Fruit fly (Drosophila melanogaster) whole organism, prepupa: ENCODE data around the gene Kua.

ENCODE experiments used
- CG10669 ChIP-seq: fragments of 200-800 bp; sonication (Bioruptor generic); optimal IDR thresholded peaks from 3 replicates; lab custom pipeline; 2018; ENCODE audit warnings: missing biosample characterization, mild to moderate bottlenecking, missing genetic modification characterization, moderate library complexity
- CG11294 ChIP-seq: fragments of 200-800 bp; sonication (Bioruptor generic); IDR thresholded peaks from 2 replicates; pipeline ENCODE4 v1.3.6; 2022; ENCODE audit warnings: missing biosample characterization, missing genetic modification characterization
- CG15336 ChIP-seq: fragments of 200-800 bp; sonication (Bioruptor generic); IDR thresholded peaks from 2 replicates; pipeline ENCODE4 v1.3.6; 2022; ENCODE audit warnings: missing biosample characterization, missing genetic modification characterization
- CG16779 ChIP-seq: fragments of 200-800 bp; sonication (Bioruptor generic); optimal IDR thresholded peaks from 3 replicates; lab custom pipeline; 2017; ENCODE audit warnings: missing biosample characterization, mild to moderate bottlenecking, missing genetic modification characterization
- CG3032 ChIP-seq: fragments of 200-800 bp; optimal IDR thresholded peaks from 2 replicates; lab custom pipeline; 2019; ENCODE audit warnings: missing biosample characterization, mild to moderate bottlenecking, missing genetic modification characterization, moderate library complexity
- CG31627 ChIP-seq: fragments of 200-800 bp; sonication (Bioruptor generic); optimal IDR thresholded peaks from 3 replicates; lab custom pipeline; 2016; ENCODE audit warnings: missing biosample characterization, missing genetic modification characterization
- CG32006 ChIP-seq: fragments of 200-800 bp; sonication (Bioruptor generic); optimal IDR thresholded peaks from 3 replicates; lab custom pipeline; 2017; ENCODE audit warnings: missing biosample characterization, mild to moderate bottlenecking, missing genetic modification characterization
- CG3919 ChIP-seq: fragments of 200-800 bp; sonication (Bioruptor generic); optimal IDR thresholded peaks from 3 replicates; lab custom pipeline; 2016; ENCODE audit warnings: missing biosample characterization, missing genetic modification characterization
- CG6276 ChIP-seq: fragments of 200-800 bp; sonication (Bioruptor generic); optimal IDR thresholded peaks from 2 replicates; lab custom pipeline; 2017; ENCODE audit warnings: missing biosample characterization, mild to moderate bottlenecking, missing genetic modification characterization
- CG6808 ChIP-seq: fragments of 200-800 bp; sonication (Bioruptor generic); optimal IDR thresholded peaks from 3 replicates; lab custom pipeline; 2017; ENCODE audit warnings: missing biosample characterization, missing genetic modification characterization, mild to moderate bottlenecking, moderate library complexity, missing genetic modification reagents
- CG6854 ChIP-seq: fragments of 200-800 bp; sonication (Bioruptor generic); optimal IDR thresholded peaks from 2 replicates; lab custom pipeline; 2017; ENCODE audit warnings: missing biosample characterization, mild to moderate bottlenecking, missing genetic modification characterization
- CG7368 ChIP-seq: fragments of 200-800 bp; sonication (Bioruptor generic); optimal IDR thresholded peaks from 3 replicates; lab custom pipeline; 2016; ENCODE audit warnings: missing biosample characterization, missing genetic modification characterization
- CG8119 ChIP-seq: fragments of 200-800 bp; sonication (Bioruptor generic); IDR thresholded peaks from 3 replicates; pipeline ENCODE4 v1.3.6; 2022; ENCODE audit warnings: missing biosample characterization, missing genetic modification characterization
- CG8319 ChIP-seq: fragments of 200-800 bp; sonication (Bioruptor generic); optimal IDR thresholded peaks from 3 replicates; lab custom pipeline; 2016; ENCODE audit warnings: missing biosample characterization, missing genetic modification characterization
- CG8632 ChIP-seq: fragments of 200-800 bp; sonication (Bioruptor generic); optimal IDR thresholded peaks from 3 replicates; lab custom pipeline; 2016; ENCODE audit warnings: missing biosample characterization, missing genetic modification characterization
- CG9139 ChIP-seq: fragments of 200-800 bp; sonication (Bioruptor generic); optimal IDR thresholded peaks from 3 replicates; lab custom pipeline; 2017; ENCODE audit warnings: missing biosample characterization, mild to moderate bottlenecking, missing genetic modification characterization
- Eip78C ChIP-seq: fragments of 200-800 bp; sonication (Bioruptor generic); peaks from one replicate; lab custom pipeline; 2016; ENCODE audit warnings: missing biosample characterization, missing genetic modification characterization
- Eip93F ChIP-seq: fragments of 200-800 bp; sonication (Bioruptor generic); optimal IDR thresholded peaks from 2 replicates; lab custom pipeline; 2016; ENCODE audit warnings: missing biosample characterization, mild to moderate bottlenecking, missing genetic modification characterization
- Ets21C ChIP-seq: fragments of 200-800 bp; sonication (Bioruptor generic); optimal IDR thresholded peaks from 3 replicates; lab custom pipeline; 2016; ENCODE audit warnings: missing biosample characterization, missing genetic modification characterization
- Ets96B ChIP-seq: fragments of 200-800 bp; optimal IDR thresholded peaks from 2 replicates; lab custom pipeline; 2019; ENCODE audit warnings: missing biosample characterization, mild to moderate bottlenecking, missing genetic modification characterization, moderate library complexity
- Hr38 ChIP-seq: sonication (Bioruptor generic); optimal IDR thresholded peaks from 2 replicates; lab custom pipeline; 2016; ENCODE audit warnings: missing biosample characterization, missing genetic modification characterization
- Hr39 ChIP-seq: fragments of 200-800 bp; sonication (Bioruptor generic); optimal IDR thresholded peaks from 2 replicates; lab custom pipeline; 2016; ENCODE audit warnings: missing biosample characterization, missing genetic modification characterization
- Lpt ChIP-seq: fragments of 200-800 bp; sonication (Bioruptor generic); optimal IDR thresholded peaks from 3 replicates; lab custom pipeline; 2016; ENCODE audit warnings: missing biosample characterization, missing genetic modification characterization
- OdsH ChIP-seq: fragments of 200-800 bp; sonication (Bioruptor generic); optimal IDR thresholded peaks from 3 replicates; lab custom pipeline; 2016; ENCODE audit warnings: missing biosample characterization, missing genetic modification characterization
- Smox ChIP-seq: fragments of 200-800 bp; sonication (Bioruptor generic); optimal IDR thresholded peaks from 3 replicates; lab custom pipeline; 2016; ENCODE audit warnings: missing biosample characterization, missing genetic modification characterization
- Sox102F ChIP-seq: fragments of 200-800 bp; sonication (Bioruptor generic); optimal IDR thresholded peaks from 2 replicates; lab custom pipeline; 2016; ENCODE audit warnings: missing biosample characterization, mild to moderate bottlenecking, missing genetic modification characterization
- Sox14 ChIP-seq: fragments of 200-800 bp; sonication (Bioruptor generic); optimal IDR thresholded peaks from 3 replicates; lab custom pipeline; 2016; ENCODE audit warnings: missing biosample characterization, missing genetic modification characterization
- Sox15 ChIP-seq: fragments of 200-800 bp; sonication (Bioruptor generic); optimal IDR thresholded peaks from 3 replicates; lab custom pipeline; 2016; ENCODE audit warnings: missing biosample characterization, missing genetic modification characterization
- achi ChIP-seq: fragments of 200-800 bp; sonication (Bioruptor generic); optimal IDR thresholded peaks from 3 replicates; lab custom pipeline; 2016; ENCODE audit warnings: missing biosample characterization, missing genetic modification characterization
- acj6 ChIP-seq: fragments of 200-800 bp; sonication (Bioruptor generic); optimal IDR thresholded peaks from 3 replicates; lab custom pipeline; 2016; ENCODE audit warnings: missing biosample characterization, missing genetic modification characterization
- fd59A ChIP-seq: fragments of 200-800 bp; sonication (Bioruptor generic); optimal IDR thresholded peaks from 2 replicates; lab custom pipeline; 2017; ENCODE audit warnings: missing biosample characterization, mild to moderate bottlenecking, missing genetic modification characterization, missing genetic modification reagents
- fd85E ChIP-seq: fragments of 200-800 bp; sonication (Bioruptor generic); optimal IDR thresholded peaks from 3 replicates; lab custom pipeline; 2016; ENCODE audit warnings: missing biosample characterization, missing genetic modification characterization
- fkh ChIP-seq: fragments of 200-800 bp; sonication (Bioruptor generic); optimal IDR thresholded peaks from 3 replicates; lab custom pipeline; 2017; ENCODE audit warnings: missing biosample characterization, mild to moderate bottlenecking, missing genetic modification characterization, moderate library complexity
- lz ChIP-seq: fragments of 200-800 bp; sonication (Bioruptor generic); optimal IDR thresholded peaks from 3 replicates; lab custom pipeline; 2016; ENCODE audit warnings: missing biosample characterization, missing genetic modification characterization
- net ChIP-seq: fragments of 200-800 bp; sonication (Bioruptor generic); optimal IDR thresholded peaks from 3 replicates; lab custom pipeline; 2016; ENCODE audit warnings: missing biosample characterization, missing genetic modification characterization
- pdm3 ChIP-seq: fragments of 200-800 bp; sonication (Bioruptor generic); optimal IDR thresholded peaks from 3 replicates; lab custom pipeline; 2016; ENCODE audit warnings: missing biosample characterization, missing genetic modification characterization
- salr ChIP-seq, 2 experiments: fragments of 200-800 bp; sonication (Bioruptor generic); optimal IDR thresholded peaks; 3 replicates each; lab custom pipeline; 2016 to 2018; ENCODE audit warnings: missing biosample characterization in 2 of 2, missing genetic modification characterization in 2 of 2, mild to moderate bottlenecking in 1 of 2
- spab ChIP-seq: fragments of 200-800 bp; sonication (Bioruptor generic); optimal IDR thresholded peaks from 2 replicates; lab custom pipeline; 2017; ENCODE audit warnings: missing biosample characterization, mild to moderate bottlenecking, missing genetic modification characterization, missing genetic modification reagents
- ss ChIP-seq, 2 experiments: fragments of 200-800 bp; sonication (Bioruptor generic); optimal IDR thresholded peaks; 2 replicates in 1 of 2; 3 replicates in 1 of 2; lab custom pipeline; 2017 to 2018; ENCODE audit warnings: mild to moderate bottlenecking in 2 of 2, missing biosample characterization in 2 of 2, missing genetic modification characterization in 2 of 2, moderate library complexity in 1 of 2
- svp ChIP-seq: fragments of 200-800 bp; sonication (Bioruptor generic); peaks from one replicate; lab custom pipeline; 2016; ENCODE audit warnings: missing biosample characterization, missing genetic modification characterization
- topi ChIP-seq: fragments of 200-800 bp; sonication (Bioruptor generic); optimal IDR thresholded peaks from 3 replicates; lab custom pipeline; 2016; ENCODE audit warnings: missing biosample characterization, missing genetic modification characterization
- vri ChIP-seq: fragments of 200-800 bp; sonication (Bioruptor generic); optimal IDR thresholded peaks from 3 replicates; lab custom pipeline; 2016; ENCODE audit warnings: missing biosample characterization, mild to moderate bottlenecking, missing genetic modification characterization

Kua gene

DNA sequence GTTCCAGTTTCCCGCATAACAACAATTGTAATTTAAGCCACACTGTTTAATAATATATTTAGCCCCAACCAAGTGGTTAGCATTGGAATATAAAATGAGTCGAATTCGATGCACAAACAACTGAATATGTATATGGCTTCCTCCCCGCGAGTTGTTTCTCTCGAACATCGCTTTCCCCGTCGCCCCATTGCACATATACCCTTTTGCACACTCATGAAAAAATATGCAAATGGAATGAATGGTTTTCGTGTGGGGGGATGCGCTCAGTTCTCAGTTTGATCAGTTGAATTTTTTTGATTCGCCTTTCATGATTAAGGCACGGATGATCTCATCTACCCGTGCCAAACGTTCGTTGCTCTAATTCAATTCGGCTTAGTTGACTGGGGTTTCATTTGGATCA is 16.6 kb upstream of the Kua start:
- TF ChIP-seq Eip93F (GFP tag; lab: Kevin White, UChicago) (no peak), svp (peak; percentile 7), Eip78C (GFP tag; lab: Kevin White, UChicago) (peak; percentile 39), CG32006 (no peak)

DNA sequence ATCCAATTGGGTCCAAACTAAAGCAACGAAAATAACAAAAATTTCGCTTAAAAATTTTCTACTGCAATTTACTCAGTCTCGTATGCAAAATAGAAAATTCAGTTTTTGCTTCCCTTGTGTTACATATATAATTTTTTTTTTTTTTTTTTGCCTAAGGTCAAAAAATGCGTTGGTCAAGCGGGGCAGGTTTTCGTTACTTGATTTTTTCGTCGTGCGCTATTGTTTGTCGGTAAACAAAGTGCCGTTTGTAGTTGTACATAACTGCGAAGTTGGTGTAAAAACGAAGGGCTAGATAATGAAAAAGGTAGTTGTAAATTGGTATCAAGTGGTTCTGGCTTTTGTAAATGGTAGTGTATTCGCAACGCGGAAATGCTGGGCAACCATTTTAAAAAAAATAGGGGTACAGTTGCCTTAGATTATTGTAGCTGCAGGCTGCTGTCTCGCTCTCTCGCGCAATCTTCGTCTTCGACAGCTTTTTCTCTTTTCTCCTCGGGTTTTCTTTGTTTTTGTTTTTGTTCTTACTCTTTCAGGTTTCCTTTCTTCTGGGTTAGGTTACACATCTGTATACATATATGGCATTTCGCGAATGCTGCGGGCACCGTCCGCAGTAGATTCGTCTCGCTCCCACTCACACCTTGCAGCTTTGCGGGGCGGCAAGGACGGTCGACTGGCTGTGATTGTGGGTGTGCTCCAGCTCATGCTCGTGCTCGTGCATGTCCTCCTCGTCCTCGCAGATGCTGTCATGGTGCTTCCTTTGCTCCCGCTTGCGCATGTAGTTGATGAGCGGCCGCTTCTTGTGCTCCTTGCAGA is 15.0 kb upstream of the Kua start:
- peak; percentile 63 for TF ChIP-seq Eip78C (GFP tag; lab: Kevin White, UChicago)
- no peak for TF ChIP-seq lz (GFP tag; lab: Kevin White, UChicago)
- no peak for TF ChIP-seq CG11294
- TF ChIP-seq net (GFP tag; lab: Kevin White, UChicago) = no peak
- no peak for TF ChIP-seq CG3919 (GFP tag; lab: Kevin White, UChicago)
- peak; percentile 1 for TF ChIP-seq pdm3 (GFP tag; lab: Kevin White, UChicago)
- no peak for TF ChIP-seq Sox102F (GFP tag; lab: Kevin White, UChicago)
- TF ChIP-seq fkh (GFP tag; lab: Kevin White, UChicago) = peak; percentile 32
- TF ChIP-seq CG15336 (GFP tag; lab: Robert Waterston, UW) = 0 out of 2 replicates have a peak, but pooled peaks have one; percentile 20
- no peak for TF ChIP-seq Lpt
- peak; percentile 12 for TF ChIP-seq svp
- peak; percentile 25 for TF ChIP-seq Sox14 (GFP tag; lab: Kevin White, UChicago)
- TF ChIP-seq CG6276 (GFP tag; lab: Kevin White, UChicago) = no peak
- TF ChIP-seq Sox15 (GFP tag; lab: Kevin White, UChicago) = no peak
- no peak for TF ChIP-seq topi (GFP tag; lab: Kevin White, UChicago)
- TF ChIP-seq CG6808 = peak; percentile 9

DNA sequence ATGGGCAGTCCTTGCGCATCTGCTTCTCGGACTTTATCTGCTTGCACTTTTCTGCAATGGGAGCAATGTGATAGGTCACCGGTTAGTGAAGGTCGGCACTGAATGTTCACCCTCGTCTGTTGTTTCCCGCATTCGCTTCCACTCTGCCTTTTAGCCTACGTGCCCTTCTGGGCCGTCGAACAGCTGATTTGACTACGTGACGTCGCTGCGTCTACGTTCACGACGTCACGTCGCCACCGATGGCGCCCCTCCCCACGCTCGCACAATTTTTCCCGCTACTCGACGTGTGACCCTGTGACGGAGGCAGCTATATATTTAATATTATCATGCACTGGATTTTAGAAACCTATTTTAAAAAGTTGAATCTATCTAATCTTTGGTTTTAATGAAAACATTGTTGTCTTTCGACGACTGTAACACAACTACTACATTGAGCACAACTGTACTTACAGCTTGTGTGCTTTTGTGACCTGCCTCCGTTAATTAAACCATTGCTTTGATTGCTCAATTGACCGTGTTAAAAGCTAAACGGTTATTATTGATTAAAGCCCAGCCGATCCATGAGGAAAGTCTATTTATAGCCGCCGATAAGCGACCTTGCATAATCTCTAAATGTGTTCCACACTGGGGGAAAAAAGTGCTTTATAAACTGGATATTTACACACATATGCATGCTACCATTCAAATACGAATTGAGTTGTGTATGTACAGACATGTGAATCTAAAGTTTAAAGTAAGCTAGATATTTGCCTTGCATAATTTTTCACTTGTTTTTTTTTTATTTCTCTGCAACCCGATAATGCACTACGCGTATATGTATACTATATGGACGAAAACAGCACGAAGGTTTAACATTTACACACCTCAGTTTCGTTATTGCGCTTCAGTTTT is 14.2 kb upstream of the Kua start:
- TF ChIP-seq CG8119 (GFP tag; lab: Robert Waterston, UW) (peak; percentile 46), fd85E (GFP tag; lab: Kevin White, UChicago) (peak; percentile 35), Sox15 (GFP tag; lab: Kevin White, UChicago) (peak; percentile 28), CG11294 (no peak), CG8632 (GFP tag; lab: Kevin White, UChicago) (peak; percentile 42), CG6854 (no peak), Eip93F (GFP tag; lab: Kevin White, UChicago) (no peak), CG10669 (peak; percentile 37), topi (GFP tag; lab: Kevin White, UChicago) (peak; percentile 30), spab (GFP tag; lab: Kevin White, UChicago) (peak; percentile 7), ss (GFP tag; optimal IDR thresholded peaks at IDR 0.05; lab: Kevin White, UChicago) (no peak), pdm3 (GFP tag; lab: Kevin White, UChicago) (peak; percentile 54), CG8319 (GFP tag; lab: Kevin White, UChicago) (peak; percentile 17), CG9139 (GFP tag; lab: Kevin White, UChicago) (no peak), CG6808 (peak; percentile 12), fkh (GFP tag; lab: Kevin White, UChicago) (peak; percentile 24), OdsH (GFP tag; lab: Kevin White, UChicago) (peak; percentile 54), lz (GFP tag; lab: Kevin White, UChicago) (peak; percentile 42), CG6276 (GFP tag; lab: Kevin White, UChicago) (no peak), Eip78C (GFP tag; lab: Kevin White, UChicago) (peak; percentile 77), CG3919 (GFP tag; lab: Kevin White, UChicago) (no peak), CG32006 (peak; percentile 49), vri (GFP tag; lab: Kevin White, UChicago) (peak; percentile 89), salr (GFP tag; optimal IDR thresholded peaks at IDR 0.05; lab: Kevin White, UChicago) (peak in 1 of 2 experiments; percentile 14), CG3032 (tag; lab: Kevin White, UChicago) (peak; percentile 26), Hr38 (no peak), CG31627 (GFP tag; lab: Kevin White, UChicago) (peak; percentile 40), achi (GFP tag; lab: Kevin White, UChicago) (peak; percentile 8), Ets21C (GFP tag; lab: Kevin White, UChicago) (no peak), Hr39 (GFP tag; lab: Kevin White, UChicago) (peak; percentile 62), Ets96B (tag; lab: Kevin White, UChicago) (peak; percentile 2), CG16779 (tag; lab: Kevin White, UChicago) (peak; percentile 1), fd59A (GFP tag; lab: Kevin White, UChicago) (no peak), acj6 (GFP tag; lab: Kevin White, UChicago) (peak; percentile 58), Sox102F (GFP tag; lab: Kevin White, UChicago) (peak; percentile 58), CG7368 (GFP tag; lab: Kevin White, UChicago) (no peak), Smox (GFP tag; lab: Kevin White, UChicago) (peak; percentile 43)
